Worm (Caenorhabditis elegans): ENCODE data around the gene gst-42.

ce11 chrX:11723781-11724201 lies 3.9 kb downstream of the gst-42 start, which contains the start of gene D1053.4:
- TF ChIP-seq T23F11.4 (GFP tag; optimal IDR thresholded peaks at IDR 0.05) = no peak
- no peak for TF ChIP-seq pha-4 (tag; optimal IDR thresholded peaks at IDR 0.05)
- no peak for TF ChIP-seq ceh-48 (tag; optimal IDR thresholded peaks at IDR 0.05)
- no peak for TF ChIP-seq dmd-4 (tag; optimal IDR thresholded peaks at IDR 0.05; ENCODE audit: borderline replicate concordance)
- TF ChIP-seq fkh-10 (GFP tag; optimal IDR thresholded peaks at IDR 0.05) = no peak
- no peak for TF ChIP-seq nfya-1 (tag; optimal IDR thresholded peaks at IDR 0.05)
- TF ChIP-seq ceh-19 (GFP tag; optimal IDR thresholded peaks at IDR 0.05) = no peak
- TF ChIP-seq lin-11 (tag; optimal IDR thresholded peaks at IDR 0.05) = no peak
- TF ChIP-seq pqm-1 (tag; optimal IDR thresholded peaks at IDR 0.05) = no peak
- no peak for TF ChIP-seq unc-86 (tag; optimal IDR thresholded peaks at IDR 0.05)
- no peak for TF ChIP-seq elt-2 (tag; optimal IDR thresholded peaks at IDR 0.05)

All from whole organism, late embryonic.